Fruit fly (Drosophila melanogaster) whole organism, pupa: ENCODE measurements around the gene CG9297.

Source experiments
- CG10348 ChIP-seq: fragments of 200-800 bp; sonication (Bioruptor generic); IDR thresholded peaks from 2 replicates; pipeline ENCODE4 v1.3.6; 2022; ENCODE audit warnings: missing biosample characterization, missing genetic modification characterization
- CG14655 ChIP-seq: fragments of 200-800 bp; sonication (Bioruptor generic); optimal IDR thresholded peaks from 3 replicates; lab custom pipeline; 2017; ENCODE audit warnings: mild to moderate bottlenecking, missing biosample characterization, missing genetic modification reagents, missing genetic modification characterization
- CG4496 ChIP-seq: fragments of 200-800 bp; sonication (Bioruptor generic); IDR thresholded peaks from 3 replicates; pipeline ENCODE4 v1.3.6; 2022; ENCODE audit warnings: missing biosample characterization, missing genetic modification characterization
- CG9948 ChIP-seq: fragments of 200-800 bp; sonication (Bioruptor generic); optimal IDR thresholded peaks from 2 replicates; lab custom pipeline; 2018; ENCODE audit warnings: missing biosample characterization, mild to moderate bottlenecking, missing genetic modification characterization, moderate library complexity
- D1 ChIP-seq: fragments of 200-800 bp; sonication (Bioruptor generic); optimal IDR thresholded peaks from 2 replicates; lab custom pipeline; 2018; ENCODE audit warnings: missing biosample characterization, mild to moderate bottlenecking, missing genetic modification characterization, moderate library complexity
- EcR ChIP-seq: fragments of 200-800 bp; sonication (Bioruptor generic); optimal IDR thresholded peaks from 3 replicates; lab custom pipeline; 2019; ENCODE audit warnings: missing biosample characterization, missing genetic modification characterization, mild to moderate bottlenecking, moderate library complexity, missing genetic modification reagents
- Pif1B ChIP-seq: fragments of 200-800 bp; sonication (Bioruptor generic); optimal IDR thresholded peaks from 3 replicates; lab custom pipeline; 2016; ENCODE audit warnings: missing biosample characterization, missing genetic modification characterization
- Snoo ChIP-seq: fragments of 200-800 bp; sonication (Bioruptor generic); optimal IDR thresholded peaks from 3 replicates; lab custom pipeline; 2017; ENCODE audit warnings: missing biosample characterization, mild to moderate bottlenecking, missing genetic modification characterization, inconsistent platforms
- fd96Ca ChIP-seq: fragments of 200-800 bp; sonication (Bioruptor generic); IDR thresholded peaks from 3 replicates; pipeline ENCODE4 v1.3.6; 2022; ENCODE audit warnings: missing biosample characterization, missing genetic modification characterization
- gl ChIP-seq: fragments of 200-800 bp; sonication (Bioruptor generic); optimal IDR thresholded peaks from 2 replicates; lab custom pipeline; 2018; ENCODE audit warnings: missing biosample characterization, mild to moderate bottlenecking, missing genetic modification characterization
- rn ChIP-seq: fragments of 200-800 bp; sonication (Bioruptor generic); IDR thresholded peaks from 2 replicates; pipeline ENCODE4 v1.3.6; 2022; ENCODE audit warnings: missing biosample characterization, missing genetic modification characterization

dm6 chr3R:13761563-13761962 is 9.7 kb upstream of the CG9297 start:
- TF ChIP-seq fd96Ca (GFP tag; lab: Robert Waterston, UW) (no peak), CG14655 (no peak), D1 (no peak), CG9948 (tag; lab: Kevin White, UChicago) (no peak), rn (GFP tag; lab: Robert Waterston, UW) (no peak), EcR (GFP tag; lab: Kevin White, UChicago) (no peak), Pif1B (GFP tag; lab: Kevin White, UChicago) (no peak), CG4496 (no peak), Snoo (tag; lab: Kevin White, UChicago) (no peak), CG10348 (GFP tag; lab: Robert Waterston, UW) (no peak), gl (tag; lab: Kevin White, UChicago) (no peak)
